Fruit fly (Drosophila melanogaster) whole organism, embryonic: ENCODE data around the gene CG43147.

ENCODE experiments used
- CG10209 ChIP-seq: fragments of 200-800 bp; sonication (Bioruptor generic); optimal IDR thresholded peaks from 3 replicates; lab custom pipeline; 2017; ENCODE audit warnings: missing biosample characterization, mild to moderate bottlenecking, missing genetic modification characterization, missing genetic modification reagents
- CG10462 ChIP-seq: fragments of 200-800 bp; sonication (Bioruptor generic); optimal IDR thresholded peaks from 2 replicates; lab custom pipeline; 2016; ENCODE audit warnings: missing biosample characterization, missing genetic modification characterization
- CG11504 ChIP-seq: fragments of 200-800 bp; sonication (Bioruptor generic); optimal IDR thresholded peaks from 3 replicates; lab custom pipeline; 2019; ENCODE audit warnings: missing biosample characterization, mild to moderate bottlenecking, missing genetic modification characterization, moderate library complexity
- CG11695 ChIP-seq: fragments of 200-800 bp; sonication (Bioruptor generic); IDR thresholded peaks from 3 replicates; pipeline ENCODE4 v1.3.6; 2022; ENCODE audit warnings: missing biosample characterization, missing genetic modification characterization
- CG12391 ChIP-seq: fragments of 200-800 bp; sonication (Bioruptor generic); optimal IDR thresholded peaks from 3 replicates; lab custom pipeline; 2018; ENCODE audit warnings: missing biosample characterization, mild to moderate bottlenecking, missing genetic modification characterization, moderate library complexity
- CG12942 ChIP-seq: fragments of 200-800 bp; sonication (Bioruptor generic); optimal IDR thresholded peaks from 3 replicates; lab custom pipeline; 2016; ENCODE audit warnings: missing biosample characterization, missing genetic modification characterization
- CG13624 ChIP-seq: fragments of 200-800 bp; sonication (Bioruptor generic); optimal IDR thresholded peaks from 2 replicates; lab custom pipeline; 2016; ENCODE audit warnings: missing biosample characterization, missing genetic modification characterization
- CG14050 ChIP-seq: fragments of 200-800 bp; sonication (Bioruptor generic); IDR thresholded peaks from 3 replicates; pipeline ENCODE4 v1.3.6; 2022; ENCODE audit warnings: missing biosample characterization, missing genetic modification characterization
- CG14441 ChIP-seq: fragments of 200-800 bp; sonication (Bioruptor generic); IDR thresholded peaks from 2 replicates; pipeline ENCODE4 v1.3.6; 2022; ENCODE audit warnings: missing biosample characterization, missing genetic modification characterization
- CG14860 ChIP-seq: fragments of 200-800 bp; sonication (Bioruptor generic); IDR thresholded peaks from 3 replicates; pipeline ENCODE4 v1.3.6; 2022; ENCODE audit warnings: missing biosample characterization, missing genetic modification characterization; ENCODE audit not compliant: partially characterized antibody
- CG15514 ChIP-seq: fragments of 200-800 bp; sonication (Bioruptor generic); optimal IDR thresholded peaks from 3 replicates; lab custom pipeline; 2017; ENCODE audit warnings: missing biosample characterization, missing genetic modification characterization, mild to moderate bottlenecking, moderate library complexity, missing genetic modification reagents
- CG17359 ChIP-seq: fragments of 200-800 bp; sonication (Bioruptor generic); optimal IDR thresholded peaks from 3 replicates; lab custom pipeline; 2018; ENCODE audit warnings: missing biosample characterization, mild to moderate bottlenecking, missing genetic modification characterization, moderate library complexity
- CG17829 ChIP-seq: fragments of 200-800 bp; optimal IDR thresholded peaks from 2 replicates; lab custom pipeline; 2019; ENCODE audit warnings: missing biosample characterization, mild to moderate bottlenecking, missing genetic modification characterization, moderate library complexity
- CG4360 ChIP-seq: fragments of 200-800 bp; sonication (Bioruptor generic); IDR thresholded peaks from 2 replicates; pipeline ENCODE4 v1.3.6; 2022; ENCODE audit warnings: missing biosample characterization, missing genetic modification characterization
- CG4820 ChIP-seq: fragments of 200-800 bp; sonication (Bioruptor generic); optimal IDR thresholded peaks from 3 replicates; lab custom pipeline; 2016; ENCODE audit warnings: missing biosample characterization, missing genetic modification characterization
- CG6854 ChIP-seq: fragments of 200-800 bp; sonication (Bioruptor generic); optimal IDR thresholded peaks from 3 replicates; lab custom pipeline; 2017; ENCODE audit warnings: missing biosample characterization, mild to moderate bottlenecking, missing genetic modification characterization
- CG7839 ChIP-seq: fragments of 200-800 bp; sonication (Bioruptor generic); optimal IDR thresholded peaks from 3 replicates; lab custom pipeline; 2018; ENCODE audit warnings: missing biosample characterization, mild to moderate bottlenecking, missing genetic modification characterization, moderate library complexity
- CG8359 ChIP-seq: fragments of 200-800 bp; sonication (Bioruptor generic); optimal IDR thresholded peaks from 2 replicates; lab custom pipeline; 2017; ENCODE audit warnings: missing biosample characterization, mild to moderate bottlenecking, missing genetic modification characterization, borderline replicate concordance
- CG8388 ChIP-seq: fragments of 200-800 bp; sonication (Bioruptor generic); optimal IDR thresholded peaks from 2 replicates; lab custom pipeline; 2019; ENCODE audit warnings: missing biosample characterization, mild to moderate bottlenecking, missing genetic modification characterization, moderate library complexity
- CG8944 ChIP-seq: fragments of 200-800 bp; sonication (Bioruptor generic); optimal IDR thresholded peaks from 3 replicates; lab custom pipeline; 2016; ENCODE audit warnings: missing biosample characterization, missing genetic modification characterization
- D19B ChIP-seq: fragments of 200-800 bp; sonication (Bioruptor generic); optimal IDR thresholded peaks from 2 replicates; lab custom pipeline; 2017; ENCODE audit warnings: missing biosample characterization, mild to moderate bottlenecking, missing genetic modification characterization
- Drgx ChIP-seq: fragments of 200-800 bp; sonication (Bioruptor generic); IDR thresholded peaks from 2 replicates; pipeline ENCODE4 v1.3.6; 2022; ENCODE audit warnings: missing biosample characterization, missing genetic modification characterization
- HmgZ ChIP-seq: fragments of 200-800 bp; sonication (Bioruptor generic); optimal IDR thresholded peaks from 2 replicates; lab custom pipeline; 2018; ENCODE audit warnings: missing biosample characterization, mild to moderate bottlenecking, missing genetic modification characterization
- Hr3 ChIP-seq: fragments of 200-800 bp; sonication (Bioruptor generic); optimal IDR thresholded peaks from 3 replicates; lab custom pipeline; 2016; ENCODE audit warnings: missing biosample characterization, missing genetic modification characterization
- Mad ChIP-seq: fragments of 200-800 bp; sonication (Bioruptor generic); optimal IDR thresholded peaks from 2 replicates; lab custom pipeline; 2016; ENCODE audit warnings: missing biosample characterization, missing genetic modification characterization
- Med ChIP-seq: fragments of 200-800 bp; sonication (Bioruptor generic); peaks from one replicate; lab custom pipeline; 2016; ENCODE audit warnings: missing biosample characterization, missing genetic modification characterization, mild to moderate bottlenecking, inconsistent platforms, moderate library complexity
- Oli ChIP-seq: fragments of 200-800 bp; sonication (Bioruptor generic); optimal IDR thresholded peaks from 2 replicates; lab custom pipeline; 2018; ENCODE audit warnings: missing biosample characterization, mild to moderate bottlenecking, missing genetic modification characterization, moderate library complexity
- Rx ChIP-seq: fragments of 200-800 bp; sonication (Bioruptor generic); IDR thresholded peaks from 2 replicates; pipeline ENCODE4 v1.3.6; 2022; ENCODE audit warnings: missing biosample characterization, missing genetic modification characterization
- Sox102F ChIP-seq: fragments of 200-800 bp; sonication (Bioruptor generic); optimal IDR thresholded peaks from 2 replicates; lab custom pipeline; 2018; ENCODE audit warnings: missing biosample characterization, mild to moderate bottlenecking, missing genetic modification characterization, moderate library complexity
- az2 ChIP-seq: fragments of 200-800 bp; sonication (Bioruptor generic); optimal IDR thresholded peaks from 3 replicates; lab custom pipeline; 2016; ENCODE audit warnings: missing biosample characterization, missing genetic modification characterization
- bbx ChIP-seq: fragments of 200-800 bp; sonication (Bioruptor generic); IDR thresholded peaks from 2 replicates; pipeline ENCODE4 v1.3.6; 2022; ENCODE audit warnings: missing biosample characterization, missing genetic modification characterization; ENCODE audit not compliant: partially characterized antibody
- bsh ChIP-seq, 2 experiments: fragments of 200-800 bp; sonication (Bioruptor generic); optimal IDR thresholded peaks; 2 replicates each; lab custom pipeline; 2017 to 2018; ENCODE audit warnings: mild to moderate bottlenecking in 2 of 2, missing biosample characterization in 2 of 2, missing genetic modification characterization in 2 of 2, moderate library complexity in 1 of 2
- ci ChIP-seq: fragments of 200-800 bp; sonication (Bioruptor generic); IDR thresholded peaks from 3 replicates; pipeline ENCODE4 v1.3.6; 2022; ENCODE audit warnings: missing biosample characterization, missing genetic modification characterization
- ewg ChIP-seq: fragments of 200-800 bp; sonication (Bioruptor generic); optimal IDR thresholded peaks from 3 replicates; lab custom pipeline; 2017; ENCODE audit warnings: mild to moderate bottlenecking, missing biosample characterization, missing genetic modification reagents, missing genetic modification characterization
- gce ChIP-seq: fragments of 200-800 bp; sonication (Bioruptor generic); IDR thresholded peaks from 3 replicates; pipeline ENCODE4 v1.3.6; 2022; ENCODE audit warnings: missing biosample characterization, missing genetic modification characterization
- gem ChIP-seq: fragments of 200-800 bp; sonication (Bioruptor generic); optimal IDR thresholded peaks from 2 replicates; lab custom pipeline; 2019; ENCODE audit warnings: missing biosample characterization, mild to moderate bottlenecking, missing genetic modification characterization, moderate library complexity
- lola ChIP-seq, 3 experiments: fragments of >200 bp in 2 of 3; fragments of 200-800 bp in 1 of 3; sonication (Bioruptor generic) in 1 of 3; optimal IDR thresholded peaks; 2 replicates each; lab custom pipeline; 2017 to 2019; ENCODE audit warnings: missing biosample characterization in 3 of 3, missing genetic modification characterization in 3 of 3, mild to moderate bottlenecking in 1 of 3, moderate library complexity in 1 of 3
- lov ChIP-seq, 2 experiments: fragments of 200-800 bp in 1 of 2; fragments of >200 bp in 1 of 2; sonication (Bioruptor generic) in 1 of 2; IDR thresholded peaks in 1 of 2; optimal IDR thresholded peaks in 1 of 2; 2 replicates in 1 of 2; 3 replicates in 1 of 2; pipeline versions ENCODE4 v1.3.6 to Lab custom; 2017 to 2022; ENCODE audit warnings: missing biosample characterization in 1 of 2, missing genetic modification characterization in 1 of 2
- mirr ChIP-seq: fragments of 200-800 bp; sonication (Bioruptor generic); optimal IDR thresholded peaks from 3 replicates; lab custom pipeline; 2018; ENCODE audit warnings: missing biosample characterization, mild to moderate bottlenecking, missing genetic modification characterization
- pum ChIP-seq: fragments of 200-800 bp; sonication (Bioruptor generic); optimal IDR thresholded peaks from 2 replicates; lab custom pipeline; 2016; ENCODE audit warnings: missing biosample characterization, missing genetic modification characterization
- row ChIP-seq: fragments of 200-800 bp; sonication (Bioruptor generic); IDR thresholded peaks from 3 replicates; pipeline ENCODE4 v1.3.6; 2022; ENCODE audit warnings: missing biosample characterization, missing genetic modification characterization
- sens ChIP-seq: fragments of 200-800 bp; sonication (Bioruptor generic); peaks from one replicate; lab custom pipeline; 2016; ENCODE audit warnings: missing biosample characterization, missing genetic modification characterization
- toy ChIP-seq: fragments of 200-800 bp; sonication (Bioruptor generic); IDR thresholded peaks from 2 replicates; pipeline ENCODE4 v1.3.6; 2022; ENCODE audit warnings: missing biosample characterization, missing genetic modification characterization
- ttk ChIP-seq: fragments of 200-800 bp; sonication (Bioruptor generic); IDR thresholded peaks from 2 replicates; pipeline ENCODE4 v2.1.2; 2022; ENCODE audit warnings: missing biosample characterization, missing genetic modification characterization
- unpg ChIP-seq: fragments of 200-800 bp; sonication (Bioruptor generic); optimal IDR thresholded peaks from 3 replicates; lab custom pipeline; 2018; ENCODE audit warnings: missing biosample characterization, mild to moderate bottlenecking, missing genetic modification characterization, moderate library complexity
- wdn ChIP-seq: fragments of 200-800 bp; sonication (Bioruptor generic); IDR thresholded peaks from 2 replicates; pipeline ENCODE4 v1.3.6; 2022; ENCODE audit warnings: missing biosample characterization, missing genetic modification characterization
- wek ChIP-seq: fragments of 200-800 bp; sonication (Bioruptor generic); optimal IDR thresholded peaks from 3 replicates; lab custom pipeline; 2018; ENCODE audit warnings: missing biosample characterization, mild to moderate bottlenecking, missing genetic modification characterization, moderate library complexity

Gene CG43147

DNA sequence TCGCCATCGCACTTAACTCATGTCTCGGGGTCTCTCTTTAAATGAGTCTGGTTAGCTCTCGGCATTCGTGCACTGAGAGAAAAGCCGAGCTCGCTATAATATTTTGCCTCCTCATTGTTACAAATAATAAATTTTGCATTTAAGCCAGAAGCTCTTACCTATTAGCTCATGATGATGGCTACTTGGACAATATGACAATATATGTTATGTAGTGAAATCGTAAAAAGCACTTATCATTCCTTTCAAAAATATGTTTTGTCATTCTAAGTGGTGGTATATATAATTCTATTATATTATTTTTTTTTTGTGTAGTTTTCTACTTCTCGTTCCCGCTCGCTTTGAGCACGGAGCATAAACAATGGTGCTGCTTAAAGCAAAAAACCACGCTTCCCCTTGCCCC lies 32.7 kb downstream of the CG43147 start:
- TF ChIP-seq row (GFP tag; lab: Robert Waterston, UW): 0 out of 3 replicates have a peak, but pooled peaks have one; percentile 10
- TF ChIP-seq bsh (GFP tag; optimal IDR thresholded peaks at IDR 0.05; lab: Kevin White, UChicago): peak; percentile 41 to 46
- TF ChIP-seq unpg: peak; percentile 17
- TF ChIP-seq CG4360 (GFP tag; lab: Robert Waterston, UW): no peak
- peak; percentile 25 for TF ChIP-seq az2 (GFP tag; lab: Kevin White, UChicago)
- no peak for TF ChIP-seq Mad
- TF ChIP-seq sens (GFP tag; lab: Kevin White, UChicago): peak; percentile 48
- peak; percentile 1 for TF ChIP-seq CG17359 (tag; lab: Kevin White, UChicago)
- TF ChIP-seq gem: peak; percentile 31
- peak; percentile 39; the same call in 1 of the 2 replicates for TF ChIP-seq Drgx
- TF ChIP-seq CG12391 (tag; lab: Kevin White, UChicago): peak; percentile 13
- peak; percentile 29 for TF ChIP-seq Med (GFP tag; lab: Kevin White, UChicago)
- TF ChIP-seq Sox102F (GFP tag; lab: Kevin White, UChicago): peak; percentile 17
- no peak for TF ChIP-seq Rx (GFP tag; lab: Robert Waterston, UW)
- TF ChIP-seq CG11504 (tag; lab: Kevin White, UChicago): peak; percentile 26
- TF ChIP-seq CG7839: peak; percentile 27
- TF ChIP-seq Oli: peak; percentile 4
- no peak for TF ChIP-seq CG13624 (GFP tag; lab: Kevin White, UChicago)

DNA sequence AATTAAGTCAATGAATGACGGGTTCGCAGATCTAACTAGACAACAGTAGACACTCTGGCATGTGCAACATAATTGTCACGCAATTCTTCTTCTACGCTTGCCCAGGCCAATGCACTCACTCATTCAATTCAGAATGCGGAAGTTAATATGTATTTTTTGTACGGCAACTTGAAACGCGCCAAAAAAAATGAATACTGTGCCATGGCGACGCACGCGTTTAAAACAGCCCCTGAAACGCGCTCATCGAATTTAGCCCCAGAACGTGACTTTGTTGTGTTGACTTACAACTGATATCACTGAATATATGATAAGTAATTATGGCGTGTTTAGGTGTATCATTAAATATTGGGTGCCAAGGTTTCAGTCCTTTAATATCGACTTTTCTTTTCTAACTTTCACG lies 33.9 kb downstream of the CG43147 start:
- TF ChIP-seq mirr (no peak), CG14441 (GFP tag; lab: Robert Waterston, UW) (no peak), pum (GFP tag; lab: Kevin White, UChicago) (no peak), CG8359 (GFP tag; lab: Kevin White, UChicago) (peak; percentile 96), CG12942 (no peak), CG10209 (GFP tag; lab: Kevin White, UChicago) (no peak), CG6854 (GFP tag; lab: Kevin White, UChicago) (no peak), Hr3 (GFP tag; lab: Kevin White, UChicago) (no peak)

DNA sequence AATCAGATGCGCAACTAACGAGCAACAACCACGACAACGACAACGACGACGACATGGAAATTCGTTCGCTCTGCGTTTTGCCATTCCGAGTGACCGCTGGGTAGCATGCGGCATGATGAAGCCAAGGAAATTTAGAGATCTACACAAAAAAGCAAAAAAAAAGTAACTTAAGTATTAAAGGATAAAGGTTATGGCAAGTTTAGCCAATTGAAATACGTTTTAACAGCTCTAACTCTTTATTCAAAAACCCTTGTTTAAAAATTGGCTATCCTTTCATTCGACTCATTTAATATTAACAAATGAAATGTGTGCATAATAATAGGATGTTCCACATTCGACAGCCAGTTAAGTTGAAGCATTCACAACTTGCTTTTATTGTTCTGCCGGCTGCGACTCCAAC lies 36.2 kb downstream of the CG43147 start:
- no peak for TF ChIP-seq CG15514
- TF ChIP-seq toy (GFP tag; lab: Robert Waterston, UW): no peak
- TF ChIP-seq CG11695 (GFP tag; lab: Robert Waterston, UW): no peak
- TF ChIP-seq CG17359 (tag; lab: Kevin White, UChicago): no peak
- no peak for TF ChIP-seq CG14860 (GFP tag; lab: Robert Waterston, UW)
- peak; percentile 50; the same call in 2 of the 3 replicates for TF ChIP-seq row (GFP tag; lab: Robert Waterston, UW)
- TF ChIP-seq Oli: peak; percentile 1
- no peak for TF ChIP-seq wdn (GFP tag; lab: Robert Waterston, UW)
- no peak for TF ChIP-seq bbx (GFP tag; lab: Robert Waterston, UW)
- no peak for TF ChIP-seq CG8944 (GFP tag; lab: Kevin White, UChicago)
- TF ChIP-seq CG10462 (GFP tag; lab: Kevin White, UChicago): no peak
- no peak for TF ChIP-seq HmgZ (tag; lab: Kevin White, UChicago)
- no peak for TF ChIP-seq wek (GFP tag; lab: Kevin White, UChicago)
- 0 out of 3 replicates have a peak, but pooled peaks have one; percentile 22 for TF ChIP-seq ci
- no peak for TF ChIP-seq lola (GFP tag; optimal IDR thresholded peaks at IDR 0.05; lab: Kevin White, UChicago)
- TF ChIP-seq gem: peak; percentile 12
- peak; percentile 43 for TF ChIP-seq D19B (GFP tag; lab: Kevin White, UChicago)
- TF ChIP-seq ttk (GFP tag; lab: Robert Waterston, UW): no peak
- no peak for TF ChIP-seq lov (optimal IDR thresholded peaks at IDR 0.05; lab: Kevin White, UChicago)
- no peak for TF ChIP-seq lov (GFP tag; IDR thresholded peaks at IDR 0.05; lab: Robert Waterston, UW)
- TF ChIP-seq ewg (GFP tag; lab: Kevin White, UChicago): no peak
- TF ChIP-seq CG4820: no peak
- no peak for TF ChIP-seq CG8388 (GFP tag; lab: Kevin White, UChicago)
- no peak for TF ChIP-seq gce
- TF ChIP-seq CG14050 (GFP tag; lab: Robert Waterston, UW): no peak
- no peak for TF ChIP-seq CG17829 (tag; lab: Kevin White, UChicago)
